Fruit fly (Drosophila melanogaster) whole organism, prepupa: Measurements from ENCODE around the gene Cpr30B.

ENCODE experiments used
- CG10631 ChIP-seq: fragments of 200-800 bp; sonication (Bioruptor generic); optimal IDR thresholded peaks from 2 replicates; lab custom pipeline; 2016; ENCODE audit warnings: missing biosample characterization, missing genetic modification characterization
- CG10669 ChIP-seq: fragments of 200-800 bp; sonication (Bioruptor generic); optimal IDR thresholded peaks from 3 replicates; lab custom pipeline; 2018; ENCODE audit warnings: missing biosample characterization, mild to moderate bottlenecking, missing genetic modification characterization, moderate library complexity
- CG11762 ChIP-seq: fragments of 200-800 bp; sonication (Bioruptor generic); optimal IDR thresholded peaks from 3 replicates; lab custom pipeline; 2016; ENCODE audit warnings: missing biosample characterization, missing genetic modification characterization; ENCODE audit not compliant: insufficient read depth
- CG11902 ChIP-seq: fragments of 200-800 bp; sonication (Bioruptor generic); optimal IDR thresholded peaks from 3 replicates; lab custom pipeline; 2016; ENCODE audit warnings: missing biosample characterization, missing genetic modification characterization
- CG15336 ChIP-seq: fragments of 200-800 bp; sonication (Bioruptor generic); IDR thresholded peaks from 2 replicates; pipeline ENCODE4 v1.3.6; 2022; ENCODE audit warnings: missing biosample characterization, missing genetic modification characterization
- CG1621 ChIP-seq: fragments of 200-800 bp; sonication (Bioruptor generic); optimal IDR thresholded peaks from 3 replicates; lab custom pipeline; 2018; ENCODE audit warnings: missing biosample characterization, mild to moderate bottlenecking, missing genetic modification characterization
- CG16779 ChIP-seq: fragments of 200-800 bp; sonication (Bioruptor generic); optimal IDR thresholded peaks from 3 replicates; lab custom pipeline; 2017; ENCODE audit warnings: missing biosample characterization, mild to moderate bottlenecking, missing genetic modification characterization
- CG3032 ChIP-seq: fragments of 200-800 bp; optimal IDR thresholded peaks from 2 replicates; lab custom pipeline; 2019; ENCODE audit warnings: missing biosample characterization, mild to moderate bottlenecking, missing genetic modification characterization, moderate library complexity
- CG31627 ChIP-seq: fragments of 200-800 bp; sonication (Bioruptor generic); optimal IDR thresholded peaks from 3 replicates; lab custom pipeline; 2016; ENCODE audit warnings: missing biosample characterization, missing genetic modification characterization
- CG32006 ChIP-seq: fragments of 200-800 bp; sonication (Bioruptor generic); optimal IDR thresholded peaks from 3 replicates; lab custom pipeline; 2017; ENCODE audit warnings: missing biosample characterization, mild to moderate bottlenecking, missing genetic modification characterization
- CG34406 ChIP-seq: fragments of 200-800 bp; sonication (Bioruptor generic); optimal IDR thresholded peaks from 3 replicates; lab custom pipeline; 2016; ENCODE audit warnings: missing biosample characterization, missing genetic modification characterization
- CG3919 ChIP-seq: fragments of 200-800 bp; sonication (Bioruptor generic); optimal IDR thresholded peaks from 3 replicates; lab custom pipeline; 2016; ENCODE audit warnings: missing biosample characterization, missing genetic modification characterization
- CG4318 ChIP-seq: fragments of 200-800 bp; sonication (Bioruptor generic); optimal IDR thresholded peaks from 3 replicates; lab custom pipeline; 2017; ENCODE audit warnings: missing biosample characterization, mild to moderate bottlenecking, missing genetic modification characterization
- CG6276 ChIP-seq: fragments of 200-800 bp; sonication (Bioruptor generic); optimal IDR thresholded peaks from 2 replicates; lab custom pipeline; 2017; ENCODE audit warnings: missing biosample characterization, mild to moderate bottlenecking, missing genetic modification characterization
- CG6792 ChIP-seq: fragments of 200-800 bp; sonication (Bioruptor generic); optimal IDR thresholded peaks from 3 replicates; lab custom pipeline; 2016; ENCODE audit warnings: missing biosample characterization, missing genetic modification characterization
- CG6854 ChIP-seq: fragments of 200-800 bp; sonication (Bioruptor generic); optimal IDR thresholded peaks from 2 replicates; lab custom pipeline; 2017; ENCODE audit warnings: missing biosample characterization, mild to moderate bottlenecking, missing genetic modification characterization
- CG7368 ChIP-seq: fragments of 200-800 bp; sonication (Bioruptor generic); optimal IDR thresholded peaks from 3 replicates; lab custom pipeline; 2016; ENCODE audit warnings: missing biosample characterization, missing genetic modification characterization
- CG8119 ChIP-seq: fragments of 200-800 bp; sonication (Bioruptor generic); IDR thresholded peaks from 3 replicates; pipeline ENCODE4 v1.3.6; 2022; ENCODE audit warnings: missing biosample characterization, missing genetic modification characterization
- CG8319 ChIP-seq: fragments of 200-800 bp; sonication (Bioruptor generic); optimal IDR thresholded peaks from 3 replicates; lab custom pipeline; 2016; ENCODE audit warnings: missing biosample characterization, missing genetic modification characterization
- CG8632 ChIP-seq: fragments of 200-800 bp; sonication (Bioruptor generic); optimal IDR thresholded peaks from 3 replicates; lab custom pipeline; 2016; ENCODE audit warnings: missing biosample characterization, missing genetic modification characterization
- CG9139 ChIP-seq: fragments of 200-800 bp; sonication (Bioruptor generic); optimal IDR thresholded peaks from 3 replicates; lab custom pipeline; 2017; ENCODE audit warnings: missing biosample characterization, mild to moderate bottlenecking, missing genetic modification characterization
- Eip75B ChIP-seq: fragments of 200-800 bp; sonication (Bioruptor generic); optimal IDR thresholded peaks from 3 replicates; lab custom pipeline; 2016; ENCODE audit warnings: missing biosample characterization, missing genetic modification characterization
- Eip78C ChIP-seq: fragments of 200-800 bp; sonication (Bioruptor generic); peaks from one replicate; lab custom pipeline; 2016; ENCODE audit warnings: missing biosample characterization, missing genetic modification characterization
- Eip93F ChIP-seq: fragments of 200-800 bp; sonication (Bioruptor generic); optimal IDR thresholded peaks from 2 replicates; lab custom pipeline; 2016; ENCODE audit warnings: missing biosample characterization, mild to moderate bottlenecking, missing genetic modification characterization
- Ets21C ChIP-seq: fragments of 200-800 bp; sonication (Bioruptor generic); optimal IDR thresholded peaks from 3 replicates; lab custom pipeline; 2016; ENCODE audit warnings: missing biosample characterization, missing genetic modification characterization
- Ets96B ChIP-seq: fragments of 200-800 bp; optimal IDR thresholded peaks from 2 replicates; lab custom pipeline; 2019; ENCODE audit warnings: missing biosample characterization, mild to moderate bottlenecking, missing genetic modification characterization, moderate library complexity
- Hr39 ChIP-seq: fragments of 200-800 bp; sonication (Bioruptor generic); optimal IDR thresholded peaks from 2 replicates; lab custom pipeline; 2016; ENCODE audit warnings: missing biosample characterization, missing genetic modification characterization
- Hr4 ChIP-seq: fragments of 200-800 bp; sonication (Bioruptor generic); optimal IDR thresholded peaks from 3 replicates; lab custom pipeline; 2016; ENCODE audit warnings: missing biosample characterization, missing genetic modification characterization
- Lpt ChIP-seq: fragments of 200-800 bp; sonication (Bioruptor generic); optimal IDR thresholded peaks from 3 replicates; lab custom pipeline; 2016; ENCODE audit warnings: missing biosample characterization, missing genetic modification characterization
- Met ChIP-seq: fragments of 200-800 bp; sonication (Bioruptor generic); optimal IDR thresholded peaks from 3 replicates; lab custom pipeline; 2016; ENCODE audit warnings: missing biosample characterization, missing genetic modification characterization
- OdsH ChIP-seq: fragments of 200-800 bp; sonication (Bioruptor generic); optimal IDR thresholded peaks from 3 replicates; lab custom pipeline; 2016; ENCODE audit warnings: missing biosample characterization, missing genetic modification characterization
- Smox ChIP-seq: fragments of 200-800 bp; sonication (Bioruptor generic); optimal IDR thresholded peaks from 3 replicates; lab custom pipeline; 2016; ENCODE audit warnings: missing biosample characterization, missing genetic modification characterization
- Sox102F ChIP-seq: fragments of 200-800 bp; sonication (Bioruptor generic); optimal IDR thresholded peaks from 2 replicates; lab custom pipeline; 2016; ENCODE audit warnings: missing biosample characterization, mild to moderate bottlenecking, missing genetic modification characterization
- Sox14 ChIP-seq: fragments of 200-800 bp; sonication (Bioruptor generic); optimal IDR thresholded peaks from 3 replicates; lab custom pipeline; 2016; ENCODE audit warnings: missing biosample characterization, missing genetic modification characterization
- Sox15 ChIP-seq: fragments of 200-800 bp; sonication (Bioruptor generic); optimal IDR thresholded peaks from 3 replicates; lab custom pipeline; 2016; ENCODE audit warnings: missing biosample characterization, missing genetic modification characterization
- achi ChIP-seq: fragments of 200-800 bp; sonication (Bioruptor generic); optimal IDR thresholded peaks from 3 replicates; lab custom pipeline; 2016; ENCODE audit warnings: missing biosample characterization, missing genetic modification characterization
- acj6 ChIP-seq: fragments of 200-800 bp; sonication (Bioruptor generic); optimal IDR thresholded peaks from 3 replicates; lab custom pipeline; 2016; ENCODE audit warnings: missing biosample characterization, missing genetic modification characterization
- cyc ChIP-seq: fragments of 200-800 bp; sonication (Bioruptor generic); optimal IDR thresholded peaks from 3 replicates; lab custom pipeline; 2016; ENCODE audit warnings: missing biosample characterization, missing genetic modification characterization
- dac ChIP-seq: fragments of 200-800 bp; sonication (Bioruptor generic); optimal IDR thresholded peaks from 2 replicates; lab custom pipeline; 2017; ENCODE audit warnings: missing biosample characterization, mild to moderate bottlenecking, missing genetic modification characterization
- eg ChIP-seq: fragments of 200-800 bp; sonication (Bioruptor generic); IDR thresholded peaks from 3 replicates; pipeline ENCODE4 v1.3.6; 2022; ENCODE audit warnings: missing biosample characterization, missing genetic modification characterization
- esn ChIP-seq: fragments of 200-800 bp; sonication (Bioruptor generic); optimal IDR thresholded peaks from 2 replicates; lab custom pipeline; 2016; ENCODE audit warnings: missing biosample characterization, mild to moderate bottlenecking, missing genetic modification characterization, moderate library complexity
- fd85E ChIP-seq: fragments of 200-800 bp; sonication (Bioruptor generic); optimal IDR thresholded peaks from 3 replicates; lab custom pipeline; 2016; ENCODE audit warnings: missing biosample characterization, missing genetic modification characterization
- fkh ChIP-seq: fragments of 200-800 bp; sonication (Bioruptor generic); optimal IDR thresholded peaks from 3 replicates; lab custom pipeline; 2017; ENCODE audit warnings: missing biosample characterization, mild to moderate bottlenecking, missing genetic modification characterization, moderate library complexity
- lz ChIP-seq: fragments of 200-800 bp; sonication (Bioruptor generic); optimal IDR thresholded peaks from 3 replicates; lab custom pipeline; 2016; ENCODE audit warnings: missing biosample characterization, missing genetic modification characterization
- net ChIP-seq: fragments of 200-800 bp; sonication (Bioruptor generic); optimal IDR thresholded peaks from 3 replicates; lab custom pipeline; 2016; ENCODE audit warnings: missing biosample characterization, missing genetic modification characterization
- salr ChIP-seq, 2 experiments: fragments of 200-800 bp; sonication (Bioruptor generic); optimal IDR thresholded peaks; 3 replicates each; lab custom pipeline; 2016 to 2018; ENCODE audit warnings: missing biosample characterization in 2 of 2, missing genetic modification characterization in 2 of 2, mild to moderate bottlenecking in 1 of 2
- spab ChIP-seq: fragments of 200-800 bp; sonication (Bioruptor generic); optimal IDR thresholded peaks from 2 replicates; lab custom pipeline; 2017; ENCODE audit warnings: missing biosample characterization, mild to moderate bottlenecking, missing genetic modification characterization, missing genetic modification reagents
- ss ChIP-seq, 2 experiments: fragments of 200-800 bp; sonication (Bioruptor generic); optimal IDR thresholded peaks; 2 replicates in 1 of 2; 3 replicates in 1 of 2; lab custom pipeline; 2017 to 2018; ENCODE audit warnings: mild to moderate bottlenecking in 2 of 2, missing biosample characterization in 2 of 2, missing genetic modification characterization in 2 of 2, moderate library complexity in 1 of 2
- svp ChIP-seq: fragments of 200-800 bp; sonication (Bioruptor generic); peaks from one replicate; lab custom pipeline; 2016; ENCODE audit warnings: missing biosample characterization, missing genetic modification characterization
- topi ChIP-seq: fragments of 200-800 bp; sonication (Bioruptor generic); optimal IDR thresholded peaks from 3 replicates; lab custom pipeline; 2016; ENCODE audit warnings: missing biosample characterization, missing genetic modification characterization
- vri ChIP-seq: fragments of 200-800 bp; sonication (Bioruptor generic); optimal IDR thresholded peaks from 3 replicates; lab custom pipeline; 2016; ENCODE audit warnings: missing biosample characterization, mild to moderate bottlenecking, missing genetic modification characterization

The Cpr30B gene

DNA sequence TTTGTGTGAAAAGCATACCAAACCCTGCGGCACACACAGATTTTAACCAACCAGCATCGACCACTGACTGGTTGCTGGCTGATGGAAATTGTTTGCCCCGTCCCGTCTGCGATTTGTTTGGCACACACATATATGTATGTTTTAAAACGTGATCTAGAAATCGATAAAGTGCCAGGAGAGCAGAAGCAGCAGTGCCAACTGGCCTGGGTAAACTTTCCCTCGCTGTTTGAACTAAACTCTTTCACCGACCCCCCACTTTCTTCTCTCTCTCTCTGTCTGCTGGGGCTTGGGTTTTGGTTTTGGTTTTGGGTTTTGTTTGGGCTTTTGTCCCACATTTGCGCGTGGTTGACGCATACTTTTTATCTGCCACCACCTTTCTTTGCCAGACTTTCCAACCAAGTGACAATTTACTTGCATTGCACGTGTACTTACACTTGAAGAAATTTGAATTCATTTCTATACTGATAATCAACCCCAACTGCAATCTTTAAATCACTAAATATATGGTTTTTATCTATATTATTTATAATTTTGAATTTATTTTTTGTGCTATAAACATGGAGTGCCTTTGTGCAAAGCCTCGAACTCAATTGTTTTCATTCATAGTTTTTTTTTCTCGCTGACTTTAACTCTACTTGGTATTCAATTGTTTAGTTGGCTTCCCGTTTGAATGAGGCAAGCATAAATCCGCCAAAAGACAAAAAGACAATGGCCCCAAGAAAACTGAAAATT is 37.1 kb upstream of the Cpr30B start:
- no peak for TF ChIP-seq CG1621 (tag; lab: Kevin White, UChicago)
- no peak for TF ChIP-seq Eip93F
- no peak for TF ChIP-seq CG9139 (GFP tag; lab: Kevin White, UChicago)
- peak; percentile 52; the same call in 1 of the 3 replicates for TF ChIP-seq eg (GFP tag; lab: Robert Waterston, UW)
- peak; percentile 44 for TF ChIP-seq CG4318 (GFP tag; lab: Kevin White, UChicago)
- no peak for TF ChIP-seq lz (GFP tag; lab: Kevin White, UChicago)
- peak; percentile 26 for TF ChIP-seq achi
- TF ChIP-seq Sox14 (GFP tag; lab: Kevin White, UChicago), result no peak
- no peak for TF ChIP-seq CG7368 (GFP tag; lab: Kevin White, UChicago)
- peak in 1 of 2 experiments; percentile 24 for TF ChIP-seq salr (GFP tag; optimal IDR thresholded peaks at IDR 0.05; lab: Kevin White, UChicago)
- no peak for TF ChIP-seq CG6854
- no peak for TF ChIP-seq ss (GFP tag; optimal IDR thresholded peaks at IDR 0.05; lab: Kevin White, UChicago)
- no peak for TF ChIP-seq fkh (GFP tag; lab: Kevin White, UChicago)
- TF ChIP-seq CG8119 (GFP tag; lab: Robert Waterston, UW), result peak; percentile 49; the same call in 2 of the 3 replicates
- TF ChIP-seq CG32006 (GFP tag; lab: Kevin White, UChicago), result peak; percentile 80
- TF ChIP-seq cyc (GFP tag; lab: Kevin White, UChicago), result peak; percentile 11
- no peak for TF ChIP-seq CG8632 (GFP tag; lab: Kevin White, UChicago)
- TF ChIP-seq net (GFP tag; lab: Kevin White, UChicago), result peak; percentile 33
- TF ChIP-seq CG3919 (GFP tag; lab: Kevin White, UChicago), result peak; percentile 58
- peak; percentile 42 for TF ChIP-seq svp (GFP tag; lab: Kevin White, UChicago)
- no peak for TF ChIP-seq CG10631 (GFP tag; lab: Kevin White, UChicago)
- TF ChIP-seq Hr4 (GFP tag; lab: Kevin White, UChicago), result peak; percentile 67
- no peak for TF ChIP-seq Hr39 (GFP tag; lab: Kevin White, UChicago)
- no peak for TF ChIP-seq CG11762 (GFP tag; lab: Kevin White, UChicago)
- no peak for TF ChIP-seq CG6276
- TF ChIP-seq Sox102F, result peak; percentile 10
- no peak for TF ChIP-seq Smox (GFP tag; lab: Kevin White, UChicago)
- no peak for TF ChIP-seq vri (GFP tag; lab: Kevin White, UChicago)
- no peak for TF ChIP-seq Sox15
- TF ChIP-seq CG6792 (GFP tag; lab: Kevin White, UChicago), result peak; percentile 26
- TF ChIP-seq CG11902 (GFP tag; lab: Kevin White, UChicago), result no peak
- no peak for TF ChIP-seq spab (GFP tag; lab: Kevin White, UChicago)
- peak; percentile 32 for TF ChIP-seq Met
- TF ChIP-seq Lpt, result peak; percentile 22
- TF ChIP-seq Eip78C (GFP tag; lab: Kevin White, UChicago), result peak; percentile 87
- TF ChIP-seq CG34406 (GFP tag; lab: Kevin White, UChicago), result peak; percentile 43
- TF ChIP-seq acj6 (GFP tag; lab: Kevin White, UChicago), result peak; percentile 42
- TF ChIP-seq dac, result peak; percentile 31
- no peak for TF ChIP-seq CG8319 (GFP tag; lab: Kevin White, UChicago)
- no peak for TF ChIP-seq fd85E (GFP tag; lab: Kevin White, UChicago)
- no peak for TF ChIP-seq CG3032 (tag; lab: Kevin White, UChicago)
- peak; percentile 21 for TF ChIP-seq esn (GFP tag; lab: Kevin White, UChicago)
- TF ChIP-seq CG31627 (GFP tag; lab: Kevin White, UChicago), result no peak
- TF ChIP-seq Ets96B (tag; lab: Kevin White, UChicago), result no peak
- TF ChIP-seq OdsH, result peak; percentile 51
- peak; percentile 22 for TF ChIP-seq Eip75B (GFP tag; lab: Kevin White, UChicago)
- no peak for TF ChIP-seq Ets21C (GFP tag; lab: Kevin White, UChicago)
- TF ChIP-seq topi (GFP tag; lab: Kevin White, UChicago), result peak; percentile 38
- TF ChIP-seq CG16779, result no peak
- TF ChIP-seq CG15336 (GFP tag; lab: Robert Waterston, UW), result peak; percentile 56
- no peak for TF ChIP-seq CG10669 (GFP tag; lab: Kevin White, UChicago)
